Worm (Caenorhabditis elegans): ENCODE results near the gene C56C10.9.

- TF ChIP-seq nfya-1 (tag; optimal IDR thresholded peaks at IDR 0.05; ENCODE audit: insufficient read depth) (peak; percentile 48), nhr-12 (tag; optimal IDR thresholded peaks at IDR 0.05) (no peak), R02D3.7 (tag; optimal IDR thresholded peaks at IDR 0.05) (no peak), ztf-11 (tag; optimal IDR thresholded peaks at IDR 0.05) (no peak), ceh-28 (tag; optimal IDR thresholded peaks at IDR 0.05) (no peak), pha-4 (tag; optimal IDR thresholded peaks at IDR 0.05) (peak; percentile 68)
Observed at ce11 chrII:6609315-6609842, 17.2 kb upstream of the C56C10.9 start, which contains the start of gene epg-5.
